Worm (Caenorhabditis elegans) whole organism, L4 larva: ENCODE results near the gene F22B5.10.
A peak's percentile ranks its signal among the peaks of the same experiment; 100 is the strongest.

Experiments
- F49E8.2 ChIP-seq: sonication (generic microtip); optimal IDR thresholded peaks from 2 replicates; lab custom pipeline; 2016; ENCODE audit warnings: missing compliant biosample characterization, mild to moderate bottlenecking, missing genetic modification characterization, borderline replicate concordance
- lin-13 ChIP-seq: fragments of 150-350 bp; optimal IDR thresholded peaks from 2 replicates; lab custom pipeline; 2014; ENCODE audit warnings: missing biosample characterization, missing genetic modification reagents, missing genetic modification characterization
- nhr-42 ChIP-seq: fragments of 200-800 bp; sonication (Bioruptor generic); IDR thresholded peaks from 2 replicates; pipeline ENCODE4 v1.3.6; 2022; ENCODE audit warnings: missing genetic modification characterization, missing compliant biosample characterization
- snpc-4 ChIP-seq: fragments of 150-350 bp; optimal IDR thresholded peaks from 2 replicates; lab custom pipeline; 2014; ENCODE audit warnings: missing biosample characterization, missing genetic modification characterization
- ztf-11 ChIP-seq: fragments of 150-350 bp; optimal IDR thresholded peaks from 2 replicates; lab custom pipeline; 2014; ENCODE audit warnings: missing biosample characterization, missing genetic modification characterization

DNA sequence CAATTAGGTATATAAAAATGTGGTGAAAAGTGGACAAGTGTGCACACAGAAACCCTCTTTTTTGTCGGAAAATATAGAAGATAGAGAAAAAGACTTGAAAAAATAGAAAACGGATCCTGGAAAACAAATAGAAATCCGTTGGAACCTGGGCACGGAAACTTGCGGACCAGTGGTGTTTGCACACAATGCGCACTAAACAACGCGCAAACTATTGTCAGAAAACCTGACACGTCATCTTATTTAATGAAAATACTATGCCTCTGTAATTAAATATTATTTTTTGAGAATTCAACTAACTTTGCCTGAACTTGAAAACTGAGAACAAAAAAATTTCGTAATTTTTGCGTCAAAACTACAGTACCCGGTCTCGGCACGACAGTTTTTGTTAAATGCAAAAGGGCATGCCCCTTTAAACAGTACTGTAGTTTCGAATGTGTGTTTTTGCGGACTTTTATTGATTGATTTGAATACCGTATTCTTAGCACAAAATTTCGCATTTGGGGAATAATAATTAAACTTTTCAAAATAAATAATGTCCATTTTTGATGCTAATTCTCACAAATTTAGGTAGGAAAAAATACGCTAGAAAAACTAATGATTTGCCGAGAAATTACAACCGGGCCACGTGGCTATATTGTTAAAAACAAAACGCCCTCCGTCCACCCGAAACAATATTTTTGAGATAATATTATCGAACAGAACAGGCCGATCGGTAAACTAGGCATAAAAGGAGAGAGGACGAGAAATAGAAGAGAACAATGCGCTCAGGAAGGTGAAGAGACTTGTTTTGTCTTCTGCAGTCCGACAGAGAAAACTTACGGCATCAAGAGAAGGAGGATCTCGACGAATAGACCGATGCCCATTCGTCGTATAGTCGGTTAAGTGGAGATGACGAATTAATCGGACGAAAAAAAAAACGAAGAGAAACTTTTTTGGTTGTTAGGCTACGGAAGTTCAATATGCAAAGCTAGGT is 37.7 kb upstream of the F22B5.10 start:
- TF ChIP-seq F49E8.2: peak; percentile 52
- TF ChIP-seq lin-13: no peak
- no peak for TF ChIP-seq snpc-4 (tag; lab: Kevin White, UChicago)
- no peak for TF ChIP-seq nhr-42 (GFP tag; lab: Robert Waterston, UW)
- TF ChIP-seq ztf-11 (tag; lab: Kevin White, UChicago): no peak
